Worm (Caenorhabditis elegans) whole organism, midembryonic: ENCODE measurements around the gene cgh-1.

Experiments used
- T22C8.4 ChIP-seq: fragments of 200-800 bp; sonication (Bioruptor generic); IDR thresholded peaks from 2 replicates; pipeline ENCODE4 v1.3.6; 2022; ENCODE audit warnings: missing genetic modification characterization, missing compliant biosample characterization
- flt-1 ChIP-seq: fragments of 200-800 bp; sonication (Bioruptor generic); IDR thresholded peaks from 2 replicates; pipeline ENCODE4 v1.3.6; 2022; ENCODE audit warnings: missing genetic modification characterization, missing compliant biosample characterization
- klf-2 ChIP-seq: fragments of 200-800 bp; sonication (Bioruptor generic); conservative IDR thresholded peaks from 2 replicates; pipeline ENCODE4 v1.3.6; 2022; ENCODE audit warnings: missing genetic modification reagents, missing genetic modification characterization, missing compliant biosample characterization
- med-1 ChIP-seq: sonication (generic microtip); optimal IDR thresholded peaks from 2 replicates; lab custom pipeline; 2017; ENCODE audit warnings: missing genetic modification characterization, mild to moderate bottlenecking, missing compliant biosample characterization, antibody characterized with exemption, missing genetic modification reagents; ENCODE audit not compliant: insufficient read depth
- ref-1 ChIP-seq: fragments of 200-800 bp; sonication (Bioruptor generic); conservative IDR thresholded peaks from 2 replicates; pipeline ENCODE4 v1.3.6; 2022; ENCODE audit warnings: missing genetic modification reagents, missing genetic modification characterization, missing compliant biosample characterization
- ztf-23 ChIP-seq: fragments of 200-800 bp; sonication (Bioruptor generic); IDR thresholded peaks from 2 replicates; pipeline ENCODE4 v1.3.6; 2022; ENCODE audit warnings: missing genetic modification reagents, missing genetic modification characterization, missing compliant biosample characterization
- ztf-29 ChIP-seq: fragments of 200-800 bp; sonication (Bioruptor generic); IDR thresholded peaks from 2 replicates; pipeline ENCODE4 v1.3.6; 2022; ENCODE audit warnings: missing genetic modification reagents, missing genetic modification characterization, missing compliant biosample characterization

DNA sequence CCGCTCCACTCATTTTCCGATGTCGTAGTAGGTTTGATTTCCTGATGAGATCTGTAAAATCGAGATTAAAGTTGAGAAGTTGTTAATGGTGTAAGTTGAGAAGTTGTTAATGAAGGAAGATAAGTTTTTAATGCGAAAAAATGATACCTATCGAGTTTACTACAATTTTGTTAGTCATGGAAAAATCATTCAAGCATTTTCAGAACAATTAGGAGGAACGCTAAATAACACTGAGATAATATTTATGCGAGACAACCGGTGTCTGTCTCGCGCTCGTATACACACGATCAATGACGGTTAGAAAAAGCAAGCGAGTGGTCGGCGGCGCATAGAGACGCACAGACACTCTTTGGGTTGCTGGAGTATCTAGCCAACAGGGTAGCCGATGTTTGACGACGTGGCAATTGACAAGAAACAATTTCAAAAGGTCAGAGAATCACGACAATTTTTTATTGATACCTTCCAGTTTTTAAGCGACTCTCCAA is at the start of gene cgh-1:
- TF ChIP-seq med-1 (no peak), ztf-23 (GFP tag; lab: Robert Waterston, UW) (no peak), ztf-29 (GFP tag; lab: Robert Waterston, UW) (no peak), T22C8.4 (GFP tag; lab: Robert Waterston, UW) (no peak), flt-1 (GFP tag; lab: Robert Waterston, UW) (no peak), klf-2 (GFP tag; lab: Robert Waterston, UW) (no peak), ref-1 (GFP tag; lab: Robert Waterston, UW) (no peak)
